Fruit fly (Drosophila melanogaster): ENCODE measurements around the gene CG11714.

CG11714 gene

dm6 chr3L:11492457-11492856, 30.1 kb downstream of the CG11714 start (continued):
- TF ChIP-seq CG18599 (GFP tag; optimal IDR thresholded peaks at IDR 0.05) (peak; percentile 1), dpn (GFP tag; optimal IDR thresholded peaks at IDR 0.05) (peak in 1 of 2 experiments; percentile 0), Nf-YA (GFP tag; IDR thresholded peaks at IDR 0.05) (no peak), CG34376 (GFP tag; optimal IDR thresholded peaks at IDR 0.05) (no peak), bsh (GFP tag; optimal IDR thresholded peaks at IDR 0.05) (peak in 1 of 2 experiments; percentile 35), run (tag; optimal IDR thresholded peaks at IDR 0.05) (no peak), CG9817 (tag; optimal IDR thresholded peaks at IDR 0.05) (no peak), salm (tag; optimal IDR thresholded peaks at IDR 0.05) (no peak), CkIIα-i1 (GFP tag; IDR thresholded peaks at IDR 0.05) (no peak), fd3F (GFP tag; optimal IDR thresholded peaks at IDR 0.05) (no peak), emc (GFP tag; optimal IDR thresholded peaks at IDR 0.05) (no peak), pho (GFP tag; optimal IDR thresholded peaks at IDR 0.05) (no peak), zen (tag; optimal IDR thresholded peaks at IDR 0.05) (peak; percentile 17), Usf (GFP tag; optimal IDR thresholded peaks at IDR 0.05) (no peak), CG1647 (GFP tag; optimal IDR thresholded peaks at IDR 0.05) (peak; percentile 38), ken (GFP tag; IDR thresholded peaks at IDR 0.05) (no peak), CG17829 (tag; optimal IDR thresholded peaks at IDR 0.05) (no peak), CG11398 (GFP tag; optimal IDR thresholded peaks at IDR 0.05) (peak; percentile 27), CG10147 (GFP tag; optimal IDR thresholded peaks at IDR 0.05) (no peak), Fer1 (GFP tag; optimal IDR thresholded peaks at IDR 0.05) (no peak), sens-2 (GFP tag; IDR thresholded peaks at IDR 0.05) (no peak), btn (GFP tag; optimal IDR thresholded peaks at IDR 0.05) (peak; percentile 4), NFAT (GFP tag; IDR thresholded peaks at IDR 0.05) (no peak), CG2889 (GFP tag; IDR thresholded peaks at IDR 0.05) (no peak), yki (optimal IDR thresholded peaks at IDR 0.05) (no peak), Trl (optimal IDR thresholded peaks at IDR 0.05) (peak; percentile 4 to 19), Trl (GFP tag; optimal IDR thresholded peaks at IDR 0.05) (no peak), CG6689 (GFP tag; IDR thresholded peaks at IDR 0.05) (no peak), CG10321 (GFP tag; IDR thresholded peaks at IDR 0.05) (peak; percentile 65; the same call in 1 of the 2 replicates), sim (GFP tag; IDR thresholded peaks at IDR 0.05) (no peak), CG13894 (tag; optimal IDR thresholded peaks at IDR 0.05) (no peak), jigr1 (GFP tag; IDR thresholded peaks at IDR 0.05) (no peak), CG7745 (tag; optimal IDR thresholded peaks at IDR 0.05) (peak; percentile 93), Hr3 (GFP tag; optimal IDR thresholded peaks at IDR 0.05) (no peak), tna (GFP tag; IDR thresholded peaks at IDR 0.05; ENCODE audit: partially characterized antibody) (peak; percentile 31; the same call in 1 of the 2 replicates), nmo (GFP tag; optimal IDR thresholded peaks at IDR 0.05) (no peak), CG5245 (GFP tag; optimal IDR thresholded peaks at IDR 0.05) (no peak), pnt (GFP tag; optimal IDR thresholded peaks at IDR 0.05) (no peak), grn (GFP tag; optimal IDR thresholded peaks at IDR 0.05) (no peak), CG17612 (GFP tag; IDR thresholded peaks at IDR 0.05) (no peak), wor (GFP tag; IDR thresholded peaks at IDR 0.05) (no peak), CG12659 (GFP tag; optimal IDR thresholded peaks at IDR 0.05) (no peak), ato (GFP tag; IDR thresholded peaks at IDR 0.05; ENCODE audit: partially characterized antibody) (no peak), gcm (GFP tag; optimal IDR thresholded peaks at IDR 0.05) (peak; percentile 45), Poxn (GFP tag; IDR thresholded peaks at IDR 0.05) (no peak), pzg (GFP tag; optimal IDR thresholded peaks at IDR 0.05) (no peak), CG43689 (GFP tag; IDR thresholded peaks at IDR 0.05) (no peak), repo (GFP tag; optimal IDR thresholded peaks at IDR 0.05) (peak; percentile 9), CG7786 (GFP tag; optimal IDR thresholded peaks at IDR 0.05) (peak; percentile 21), row (GFP tag; IDR thresholded peaks at IDR 0.05) (0 out of 3 replicates have a peak, but pooled peaks have one; percentile 14), Pdp1 (GFP tag; optimal IDR thresholded peaks at IDR 0.05) (no peak), sens (GFP tag) (no peak), hb (GFP tag; IDR thresholded peaks at IDR 0.05; ENCODE audit: partially characterized antibody) (no peak)
